Worm (Caenorhabditis elegans) whole organism, L4 larva: ENCODE data around the gene Y73B6A.1.

Experiments used
- F10B5.3 ChIP-seq: sonication (generic microtip); optimal IDR thresholded peaks from 2 replicates; lab custom pipeline; 2016; ENCODE audit warnings: mild to moderate bottlenecking, missing genetic modification characterization, missing compliant biosample characterization
- T26A8.4 ChIP-seq: fragments of 200-800 bp; sonication (Bioruptor generic); IDR thresholded peaks from 2 replicates; pipeline ENCODE4 v1.3.6; 2022; ENCODE audit warnings: missing genetic modification characterization, missing compliant biosample characterization
- ZK337.2 ChIP-seq: fragments of 200-800 bp; sonication (Bioruptor generic); IDR thresholded peaks from 2 replicates; pipeline ENCODE4 v1.3.6; 2022; ENCODE audit warnings: missing genetic modification reagents, missing genetic modification characterization, missing compliant biosample characterization
- daf-16 ChIP-seq, 3 experiments: sonication (generic microtip); optimal IDR thresholded peaks; 2 replicates each; lab custom pipeline; 2016 to 2017; ENCODE audit warnings: missing genetic modification characterization in 3 of 3, missing genetic modification reagents in 3 of 3, mild to moderate bottlenecking in 2 of 3, missing compliant biosample characterization in 2 of 3, missing biosample characterization in 1 of 3, moderate library complexity in 1 of 3
- dve-1 ChIP-seq: sonication (generic microtip); optimal IDR thresholded peaks from 2 replicates; lab custom pipeline; 2017; ENCODE audit warnings: antibody characterized with exemption, mild to moderate bottlenecking, missing genetic modification characterization, missing compliant biosample characterization; ENCODE audit not compliant: insufficient read depth
- fkh-10 ChIP-seq: fragments of 150-350 bp; optimal IDR thresholded peaks from 2 replicates; lab custom pipeline; 2014; ENCODE audit warnings: missing biosample characterization, missing genetic modification reagents, missing genetic modification characterization
- hlh-11 ChIP-seq: fragments of 200-800 bp; sonication (Bioruptor generic); optimal IDR thresholded peaks from 2 replicates; lab custom pipeline; 2018; ENCODE audit warnings: mild to moderate bottlenecking, missing genetic modification characterization, missing compliant biosample characterization
- lim-7 ChIP-seq: fragments of 200-800 bp; sonication (Bioruptor generic); IDR thresholded peaks from 2 replicates; pipeline ENCODE4 v1.3.6; 2022; ENCODE audit warnings: missing genetic modification characterization, missing compliant biosample characterization
- lin-38 ChIP-seq: fragments of 200-800 bp; sonication (Bioruptor generic); IDR thresholded peaks from 2 replicates; pipeline ENCODE4 v1.3.6; 2022; ENCODE audit warnings: missing genetic modification reagents, missing genetic modification characterization, missing compliant biosample characterization
- lin-39 ChIP-seq: fragments of 150-350 bp; optimal IDR thresholded peaks from 2 replicates; lab custom pipeline; 2014; ENCODE audit warnings: missing biosample characterization, missing genetic modification reagents, missing genetic modification characterization
- lsy-2 ChIP-seq, 2 experiments: fragments of 150-350 bp in 1 of 2; sonication (generic microtip) in 1 of 2; optimal IDR thresholded peaks; 2 replicates each; lab custom pipeline; 2014 to 2017; ENCODE audit warnings: missing biosample characterization in 2 of 2, missing genetic modification characterization in 2 of 2
- mes-2 ChIP-seq: sonication (generic microtip); optimal IDR thresholded peaks from 2 replicates; lab custom pipeline; 2016; ENCODE audit warnings: missing genotype, mild to moderate bottlenecking, missing genetic modification characterization, missing compliant biosample characterization; ENCODE audit not compliant: poor library complexity, severe bottlenecking
- nhr-111 ChIP-seq: fragments of 200-800 bp; sonication (Bioruptor generic); optimal IDR thresholded peaks from 2 replicates; lab custom pipeline; 2018; ENCODE audit warnings: mild to moderate bottlenecking, missing genetic modification characterization, missing compliant biosample characterization
- nhr-25 ChIP-seq: sonication (generic microtip); optimal IDR thresholded peaks from 2 replicates; lab custom pipeline; 2017; ENCODE audit warnings: missing genetic modification characterization, mild to moderate bottlenecking, missing compliant biosample characterization, antibody characterized with exemption, moderate library complexity, borderline replicate concordance; ENCODE audit not compliant: insufficient read depth
- nhr-6 ChIP-seq: fragments of 150-350 bp; optimal IDR thresholded peaks from 2 replicates; lab custom pipeline; 2014; ENCODE audit warnings: missing biosample characterization, missing genetic modification characterization
- nhr-77 ChIP-seq: fragments of 150-350 bp; optimal IDR thresholded peaks from 2 replicates; lab custom pipeline; 2014; ENCODE audit warnings: missing biosample characterization, missing genetic modification characterization
- skn-1 ChIP-seq: fragments of 150-350 bp; optimal IDR thresholded peaks from 2 replicates; lab custom pipeline; 2014; ENCODE audit warnings: missing biosample characterization, missing genetic modification characterization
- snpc-1.2 ChIP-seq: fragments of 200-800 bp; sonication (Bioruptor generic); IDR thresholded peaks from 2 replicates; pipeline ENCODE4 v1.3.6; 2022; ENCODE audit warnings: missing genetic modification reagents, missing genetic modification characterization, missing compliant biosample characterization

Gene Y73B6A.1

ce11 chrIV:6618607-6619006 is 49.2 kb downstream of the Y73B6A.1 start (continued):
- TF ChIP-seq nhr-25, result no peak
- TF ChIP-seq lim-7, result no peak
- no peak for TF ChIP-seq nhr-111 (GFP tag; lab: Kevin White, UChicago)
- no peak for TF ChIP-seq ZK337.2 (GFP tag; lab: Robert Waterston, UW)
- peak; percentile 72 for TF ChIP-seq hlh-11 (tag; lab: Kevin White, UChicago)
- TF ChIP-seq, all 104 proteins: peak for 11

ce11 chrIV:6613296-6613695 is 54.5 kb downstream of the Y73B6A.1 start, which contains the start of gene drh-1:
drh-1 (minus strand) TSS chrIV:6613353.
- TF ChIP-seq mes-2 (peak; percentile 46), skn-1 (tag; lab: Kevin White, UChicago) (no peak), lin-39 (no peak), daf-16 (GFP tag; optimal IDR thresholded peaks at IDR 0.05; lab: Kevin White, UChicago) (no peak), daf-16 (tag; optimal IDR thresholded peaks at IDR 0.05; lab: Kevin White, UChicago) (peak; percentile 22), nhr-77 (tag; lab: Kevin White, UChicago) (no peak), nhr-6 (tag; lab: Kevin White, UChicago) (peak; percentile 18), dve-1 (tag; lab: Kevin White, UChicago) (peak; percentile 44), lin-38 (GFP tag; lab: Robert Waterston, UW) (peak; percentile 68), F10B5.3 (tag; lab: Kevin White, UChicago) (no peak), T26A8.4 (GFP tag; lab: Robert Waterston, UW) (no peak), fkh-10 (GFP tag; lab: Kevin White, UChicago) (no peak), snpc-1.2 (GFP tag; lab: Robert Waterston, UW) (peak; percentile 73), lsy-2 (tag; optimal IDR thresholded peaks at IDR 0.05; lab: Kevin White, UChicago) (peak in 1 of 2 experiments; percentile 65)
